Worm (Caenorhabditis elegans) whole organism, L2 larva: ENCODE data around the gene Y113G7A.14.

ENCODE experiments used
- lin-13 ChIP-seq: fragments of 150-350 bp; optimal IDR thresholded peaks from 2 replicates; lab custom pipeline; 2014; ENCODE audit warnings: missing biosample characterization, missing genetic modification reagents, missing genetic modification characterization
- unc-39 ChIP-seq: fragments of 150-350 bp; optimal IDR thresholded peaks from 2 replicates; lab custom pipeline; 2014; ENCODE audit warnings: missing biosample characterization, missing genetic modification characterization
- ztf-4 ChIP-seq: fragments of 150-350 bp; optimal IDR thresholded peaks from 2 replicates; lab custom pipeline; 2014; ENCODE audit warnings: missing biosample characterization, missing genetic modification characterization

DNA sequence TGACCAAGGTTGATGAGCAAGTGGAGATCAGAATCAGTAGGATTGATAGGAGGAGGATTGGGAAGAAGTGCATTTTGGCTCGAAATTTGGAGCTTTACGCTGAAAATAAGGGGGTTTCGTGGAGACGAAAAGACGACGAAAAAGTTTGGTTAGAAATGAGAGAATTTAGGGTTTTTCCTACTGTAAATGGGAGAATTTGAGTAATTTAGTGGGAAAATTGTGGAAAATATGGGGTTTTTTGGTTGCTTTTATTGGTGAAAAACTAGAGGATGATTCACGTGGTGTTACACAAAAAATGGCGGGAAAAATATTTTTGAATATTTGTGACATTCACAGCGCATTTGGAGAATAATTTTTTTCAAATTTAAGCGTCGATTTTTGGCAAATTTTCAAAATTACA, 43.3 kb downstream of the Y113G7A.14 start, which contains the start of gene nlp-69:
- TF ChIP-seq lin-13 (GFP tag; lab: Kevin White, UChicago) (no peak), ztf-4 (tag; lab: Kevin White, UChicago) (no peak), unc-39 (tag; lab: Kevin White, UChicago) (no peak)
